Worm (Caenorhabditis elegans): ENCODE measurements around the gene pgp-11.

The pgp-11 gene

DNA sequence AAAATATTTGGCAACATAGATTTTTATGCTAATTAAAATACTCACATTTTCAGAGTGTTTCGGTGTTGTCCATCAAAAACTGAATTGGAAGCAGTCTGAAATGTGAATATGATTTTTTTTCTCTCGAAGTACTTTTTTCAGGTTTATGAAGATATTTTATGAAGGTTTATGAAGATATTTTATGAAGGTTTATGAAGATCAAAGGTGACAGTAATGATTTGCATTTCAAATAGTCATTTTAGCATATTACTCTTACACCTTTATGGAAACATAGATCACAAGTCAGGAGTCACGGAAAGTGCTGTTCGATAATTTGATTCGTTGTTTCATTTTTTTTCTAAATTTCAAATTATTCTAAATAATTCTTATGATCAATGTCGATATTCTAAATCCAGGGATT is at the start of gene pgp-11:
pgp-11 (minus strand) TSS at position 101 of the 400 bp plus-strand sequence.
- no peak for TF ChIP-seq T22C8.4 (GFP tag; IDR thresholded peaks at IDR 0.05)
- TF ChIP-seq flt-1 (GFP tag; IDR thresholded peaks at IDR 0.05), result no peak
- no peak for TF ChIP-seq ztf-23 (GFP tag; IDR thresholded peaks at IDR 0.05)
- no peak for TF ChIP-seq klf-2 (GFP tag; conservative IDR thresholded peaks at IDR 0.05)
- no peak for TF ChIP-seq med-1 (GFP tag; optimal IDR thresholded peaks at IDR 0.05; ENCODE audit: insufficient read depth)
- no peak for TF ChIP-seq ztf-29 (GFP tag; IDR thresholded peaks at IDR 0.05)
- TF ChIP-seq ref-1 (GFP tag; conservative IDR thresholded peaks at IDR 0.05), result no peak

- no peak for TF ChIP-seq med-1 (GFP tag; optimal IDR thresholded peaks at IDR 0.05; ENCODE audit: insufficient read depth)
These were observed 48.8 kb upstream of the pgp-11 start, which contains the start of gene T05H10.4 for ce11 chrII:8052850-8053249. Gene T05H10.4 (plus strand): TSS chrII:8053150.

DNA sequence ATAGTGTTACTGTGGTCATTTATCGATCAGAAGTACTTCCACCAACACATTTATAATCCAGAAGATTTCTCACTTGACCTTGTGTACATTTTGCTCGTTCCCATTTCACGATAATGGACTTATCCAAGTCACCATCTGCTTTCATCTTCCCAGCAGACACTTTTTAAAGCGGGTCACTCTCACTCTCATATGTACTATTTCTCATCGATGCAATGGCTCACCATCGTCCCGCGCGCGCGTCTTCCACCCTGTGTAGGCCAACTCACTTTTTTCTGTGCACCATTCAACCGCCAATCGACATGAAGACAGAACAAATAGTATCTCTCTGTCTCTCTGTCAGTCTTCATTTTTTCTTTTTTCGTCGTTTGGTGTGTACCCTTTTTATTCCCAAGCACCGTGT is 48.1 kb upstream of the pgp-11 start:
- TF ChIP-seq ztf-23 (GFP tag; IDR thresholded peaks at IDR 0.05) (no peak), ztf-29 (GFP tag; IDR thresholded peaks at IDR 0.05) (no peak), klf-2 (GFP tag; conservative IDR thresholded peaks at IDR 0.05) (no peak), med-1 (GFP tag; optimal IDR thresholded peaks at IDR 0.05; ENCODE audit: insufficient read depth) (no peak), flt-1 (GFP tag; IDR thresholded peaks at IDR 0.05) (no peak), T22C8.4 (GFP tag; IDR thresholded peaks at IDR 0.05) (no peak), ref-1 (GFP tag; conservative IDR thresholded peaks at IDR 0.05) (no peak), cog-1 (tag; optimal IDR thresholded peaks at IDR 0.05) (no peak), tab-1 (GFP tag; IDR thresholded peaks at IDR 0.05) (no peak)

DNA sequence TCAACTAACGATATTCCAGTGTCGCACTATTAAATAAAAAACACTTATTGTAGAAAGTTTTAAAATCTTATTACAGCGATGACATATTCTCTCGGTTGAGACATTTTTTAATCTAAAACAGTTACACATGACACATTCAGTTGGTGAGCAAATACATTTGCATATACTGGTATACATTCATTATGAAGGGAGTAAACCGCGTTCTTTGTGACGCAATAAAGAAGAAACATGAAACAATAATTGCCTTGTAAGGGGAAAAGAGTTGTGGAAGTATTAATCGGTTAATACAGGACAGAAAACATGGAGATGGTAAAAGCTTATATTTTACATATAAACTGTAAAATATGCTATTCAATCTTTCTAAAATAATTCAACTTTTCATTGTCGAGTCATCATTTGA is 47.3 kb upstream of the pgp-11 start:
- TF ChIP-seq flt-1 (GFP tag; IDR thresholded peaks at IDR 0.05), result no peak
- no peak for TF ChIP-seq med-1 (GFP tag; optimal IDR thresholded peaks at IDR 0.05; ENCODE audit: insufficient read depth)
- TF ChIP-seq ztf-23 (GFP tag; IDR thresholded peaks at IDR 0.05), result no peak
- TF ChIP-seq klf-2 (GFP tag; conservative IDR thresholded peaks at IDR 0.05), result no peak
- no peak for TF ChIP-seq T22C8.4 (GFP tag; IDR thresholded peaks at IDR 0.05)
- no peak for TF ChIP-seq cog-1 (tag; optimal IDR thresholded peaks at IDR 0.05)
- TF ChIP-seq ztf-29 (GFP tag; IDR thresholded peaks at IDR 0.05), result no peak
- no peak for TF ChIP-seq ref-1 (GFP tag; conservative IDR thresholded peaks at IDR 0.05)
- TF ChIP-seq tab-1 (GFP tag; IDR thresholded peaks at IDR 0.05), result no peak

- TF ChIP-seq tab-1 (GFP tag; IDR thresholded peaks at IDR 0.05), result no peak
These were observed 46.4 kb upstream of the pgp-11 start, which contains the start of gene mtre-1 for ce11 chrII:8050477-8050876. Gene mtre-1 (minus strand): TSS chrII:8050577.

DNA sequence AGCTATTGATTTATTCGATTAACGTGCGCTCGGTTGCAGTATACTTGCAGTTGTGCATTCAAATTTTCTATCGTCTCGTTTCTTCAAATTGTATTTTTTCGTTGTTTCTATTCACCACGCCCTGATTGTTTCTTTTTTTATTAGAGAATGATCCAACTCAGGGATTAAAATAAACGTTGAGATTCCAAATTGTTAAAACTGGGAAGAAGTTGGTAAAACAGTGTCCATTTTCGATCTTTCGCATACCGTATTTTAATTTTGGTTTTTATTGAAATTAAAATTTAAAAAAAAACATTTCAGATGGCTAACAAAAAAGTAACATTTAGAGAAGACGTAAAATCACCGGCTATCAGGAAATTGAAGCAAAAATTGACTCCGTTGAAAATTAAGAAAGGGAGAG is 43.2 kb upstream of the pgp-11 start, which contains the start of gene apn-1:
apn-1 (plus strand) TSS at position 301 of the 400 bp plus-strand sequence.
- TF ChIP-seq T22C8.4 (GFP tag; IDR thresholded peaks at IDR 0.05) (no peak), ztf-29 (GFP tag; IDR thresholded peaks at IDR 0.05) (no peak)

DNA sequence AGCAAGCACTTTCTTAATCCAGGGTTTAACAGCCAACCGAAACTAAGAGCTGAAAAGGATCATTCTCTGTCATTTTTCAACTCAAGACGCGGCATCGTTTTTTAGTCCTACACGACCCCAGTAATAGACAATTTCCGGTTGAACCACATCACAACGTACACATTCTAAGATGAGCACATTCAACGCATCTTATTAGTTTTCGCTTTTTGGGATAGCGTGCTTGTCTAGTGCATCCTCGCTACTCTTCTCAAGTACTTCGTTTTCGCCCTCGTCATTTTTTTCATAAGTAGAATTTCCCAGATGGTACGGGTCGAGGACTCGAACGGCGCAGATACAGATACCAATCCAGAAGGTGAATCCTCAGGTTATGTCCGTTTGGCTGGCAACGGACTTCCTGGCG is 38.2 kb upstream of the pgp-11 start, which contains the start of gene T05H10.1:
T05H10.1 (plus strand) TSS at position 301 of the 400 bp plus-strand sequence.
- TF ChIP-seq klf-2 (GFP tag; conservative IDR thresholded peaks at IDR 0.05) (no peak), ztf-23 (GFP tag; IDR thresholded peaks at IDR 0.05) (no peak), tab-1 (GFP tag; IDR thresholded peaks at IDR 0.05) (no peak), ztf-29 (GFP tag; IDR thresholded peaks at IDR 0.05) (no peak), med-1 (GFP tag; optimal IDR thresholded peaks at IDR 0.05; ENCODE audit: insufficient read depth) (no peak)

- TF ChIP-seq cog-1 (tag; optimal IDR thresholded peaks at IDR 0.05) (no peak), ztf-29 (GFP tag; IDR thresholded peaks at IDR 0.05) (no peak), ztf-23 (GFP tag; IDR thresholded peaks at IDR 0.05) (no peak)
These were observed 37.6 kb upstream of the pgp-11 start for ce11 chrII:8041642-8042041.

DNA sequence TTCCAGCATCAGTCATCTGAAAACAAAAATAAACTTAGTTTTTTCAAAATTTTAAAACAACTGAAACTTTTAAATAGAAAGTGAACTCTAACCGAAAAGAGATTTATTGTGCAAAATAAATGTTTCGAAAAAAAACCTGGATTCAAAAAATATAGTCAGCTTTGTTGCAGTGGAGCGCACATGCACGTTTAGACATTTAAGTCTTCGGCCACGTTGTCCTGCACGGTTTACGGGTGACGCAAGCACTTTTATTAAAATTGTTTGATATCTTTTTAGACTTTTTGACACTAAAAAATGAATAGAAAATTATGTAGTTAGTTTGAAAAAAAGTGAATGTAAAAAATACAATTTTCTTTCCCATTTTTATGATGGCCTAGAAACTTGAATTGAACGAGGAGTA is 35.4 kb upstream of the pgp-11 start, which contains the start of the genes ubh-4 and algn-6:
ubh-4 (minus strand) TSS at position 182 of the 400 bp plus-strand sequence.
algn-6 (plus strand) TSS at position 387 of the 400 bp plus-strand sequence.
- no peak for TF ChIP-seq klf-2 (GFP tag; conservative IDR thresholded peaks at IDR 0.05)
- TF ChIP-seq ztf-29 (GFP tag; IDR thresholded peaks at IDR 0.05), result no peak
- TF ChIP-seq flt-1 (GFP tag; IDR thresholded peaks at IDR 0.05), result no peak
- TF ChIP-seq cog-1 (tag; optimal IDR thresholded peaks at IDR 0.05), result no peak
- TF ChIP-seq ztf-23 (GFP tag; IDR thresholded peaks at IDR 0.05), result no peak
- no peak for TF ChIP-seq ref-1 (GFP tag; conservative IDR thresholded peaks at IDR 0.05)
- no peak for TF ChIP-seq T22C8.4 (GFP tag; IDR thresholded peaks at IDR 0.05)
- no peak for TF ChIP-seq tab-1 (GFP tag; IDR thresholded peaks at IDR 0.05)
- no peak for TF ChIP-seq med-1 (GFP tag; optimal IDR thresholded peaks at IDR 0.05; ENCODE audit: insufficient read depth)

DNA sequence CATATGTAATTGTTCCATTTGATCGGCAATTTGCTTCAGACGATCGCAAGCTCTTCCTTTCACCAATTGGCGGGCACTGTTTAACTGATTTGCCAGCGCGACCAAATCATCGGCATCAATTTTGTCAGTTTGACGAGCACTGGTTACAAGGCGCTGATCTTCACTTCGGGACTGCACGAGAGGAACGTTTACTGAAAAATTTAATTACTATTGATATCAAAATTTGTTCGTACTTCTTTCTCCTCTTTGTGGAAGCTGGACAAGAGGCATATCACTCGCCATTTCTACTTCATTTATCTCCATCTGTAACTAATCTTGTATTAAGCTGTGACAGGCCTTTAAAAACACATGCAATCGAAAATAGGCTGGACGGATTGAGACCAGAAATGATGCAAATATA is 33.8 kb upstream of the pgp-11 start, which contains the start of gene C08B11.9:
C08B11.9 (minus strand) TSS at position 307 of the 400 bp plus-strand sequence.
- TF ChIP-seq klf-2 (GFP tag; conservative IDR thresholded peaks at IDR 0.05) (no peak), med-1 (GFP tag; optimal IDR thresholded peaks at IDR 0.05; ENCODE audit: insufficient read depth) (no peak), cog-1 (tag; optimal IDR thresholded peaks at IDR 0.05) (no peak), ref-1 (GFP tag; conservative IDR thresholded peaks at IDR 0.05) (no peak), ztf-23 (GFP tag; IDR thresholded peaks at IDR 0.05) (no peak), tab-1 (GFP tag; IDR thresholded peaks at IDR 0.05) (no peak), flt-1 (GFP tag; IDR thresholded peaks at IDR 0.05) (no peak), T22C8.4 (GFP tag; IDR thresholded peaks at IDR 0.05) (no peak), ztf-29 (GFP tag; IDR thresholded peaks at IDR 0.05) (no peak)

ce11 chrII:8037246-8037645 is 33.2 kb upstream of the pgp-11 start, which contains the start of gene arp-6:
Gene arp-6 (minus strand): TSS chrII:8037346.
- no peak for TF ChIP-seq cog-1 (tag; optimal IDR thresholded peaks at IDR 0.05)

All from whole organism, midembryonic.